Fruit fly (Drosophila melanogaster) whole organism, embryonic: Measurements from ENCODE around the gene CG5934.

Experiments used
- CG10274 ChIP-seq: fragments of 200-800 bp; sonication (Bioruptor generic); optimal IDR thresholded peaks from 3 replicates; lab custom pipeline; 2017; ENCODE audit warnings: missing biosample characterization, mild to moderate bottlenecking, missing genetic modification characterization
- CG13624 ChIP-seq: fragments of 200-800 bp; sonication (Bioruptor generic); optimal IDR thresholded peaks from 2 replicates; lab custom pipeline; 2016; ENCODE audit warnings: missing biosample characterization, missing genetic modification characterization
- CG2712 ChIP-seq: fragments of 200-800 bp; optimal IDR thresholded peaks from 3 replicates; lab custom pipeline; 2019; ENCODE audit warnings: missing biosample characterization, mild to moderate bottlenecking, missing genetic modification characterization, moderate library complexity
- Jarid2 ChIP-seq: fragments of 200-800 bp; sonication (Bioruptor generic); optimal IDR thresholded peaks from 3 replicates; lab custom pipeline; 2017; ENCODE audit warnings: mild to moderate bottlenecking, missing biosample characterization, missing genetic modification reagents, missing genetic modification characterization
- Mrtf ChIP-seq: fragments of 200-800 bp; sonication (Bioruptor generic); IDR thresholded peaks from 3 replicates; pipeline ENCODE4 v1.3.6; 2022; ENCODE audit warnings: missing biosample characterization, missing genetic modification characterization
- NC2α ChIP-seq: fragments of 200-800 bp; sonication (Bioruptor generic); optimal IDR thresholded peaks from 2 replicates; lab custom pipeline; 2016; ENCODE audit warnings: missing biosample characterization, missing genetic modification characterization
- ap ChIP-seq: fragments of 200-800 bp; sonication (Bioruptor generic); IDR thresholded peaks from 2 replicates; pipeline ENCODE4 v1.3.6; 2022; ENCODE audit warnings: missing biosample characterization, missing genetic modification characterization
- dysf ChIP-seq: fragments of 200-800 bp; sonication (Bioruptor generic); IDR thresholded peaks from 3 replicates; pipeline ENCODE4 v1.3.6; 2022; ENCODE audit warnings: missing biosample characterization, missing genetic modification characterization
- eyg ChIP-seq: fragments of 200-800 bp; sonication (Bioruptor generic); optimal IDR thresholded peaks from 3 replicates; lab custom pipeline; 2016; ENCODE audit warnings: missing biosample characterization, missing genetic modification characterization
- gem ChIP-seq: fragments of 200-800 bp; sonication (Bioruptor generic); optimal IDR thresholded peaks from 2 replicates; lab custom pipeline; 2019; ENCODE audit warnings: missing biosample characterization, mild to moderate bottlenecking, missing genetic modification characterization, moderate library complexity
- oc ChIP-seq: fragments of 200-800 bp; sonication (Bioruptor generic); optimal IDR thresholded peaks from 2 replicates; lab custom pipeline; 2018; ENCODE audit warnings: missing biosample characterization, mild to moderate bottlenecking, missing genetic modification characterization, moderate library complexity
- stwl ChIP-seq: fragments of 200-800 bp; sonication (Bioruptor generic); optimal IDR thresholded peaks from 3 replicates; lab custom pipeline; 2018; ENCODE audit warnings: missing biosample characterization, mild to moderate bottlenecking, missing genetic modification characterization, moderate library complexity
- toy ChIP-seq: fragments of 200-800 bp; sonication (Bioruptor generic); IDR thresholded peaks from 2 replicates; pipeline ENCODE4 v1.3.6; 2022; ENCODE audit warnings: missing biosample characterization, missing genetic modification characterization

DNA sequence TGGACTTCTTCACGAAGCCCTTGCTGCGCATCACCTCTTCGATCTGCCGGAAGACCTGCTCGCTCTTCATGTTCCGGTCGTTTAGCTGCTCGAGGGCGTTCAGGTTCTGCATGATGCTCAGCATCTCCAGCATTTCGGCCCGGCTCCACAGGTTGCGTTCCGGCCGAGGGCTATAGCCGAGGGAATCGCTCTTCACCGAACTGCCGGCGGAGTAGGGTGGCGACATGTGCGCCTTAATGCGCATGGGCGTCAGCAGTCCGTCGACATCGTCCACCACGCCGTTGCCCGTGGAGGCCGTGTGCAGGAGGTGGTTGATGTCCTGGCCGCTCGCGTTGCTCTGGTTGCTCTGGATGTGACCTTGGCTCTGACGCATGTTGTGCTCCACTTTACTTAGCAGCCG is 6.0 kb downstream of the CG5934 start:
- no peak for TF ChIP-seq stwl
- TF ChIP-seq ap (GFP tag; lab: Robert Waterston, UW): no peak
- no peak for TF ChIP-seq NC2α (GFP tag; lab: Kevin White, UChicago)
- TF ChIP-seq Jarid2 (GFP tag; lab: Kevin White, UChicago): no peak
- TF ChIP-seq CG2712 (tag; lab: Kevin White, UChicago): no peak
- TF ChIP-seq oc (tag; lab: Kevin White, UChicago): no peak
- TF ChIP-seq CG10274 (GFP tag; lab: Kevin White, UChicago): no peak
- no peak for TF ChIP-seq CG13624 (GFP tag; lab: Kevin White, UChicago)
- no peak for TF ChIP-seq gem (tag; lab: Kevin White, UChicago)
- no peak for TF ChIP-seq eyg (GFP tag; lab: Kevin White, UChicago)
- TF ChIP-seq Mrtf: no peak
- no peak for TF ChIP-seq dysf
- TF ChIP-seq toy (GFP tag; lab: Robert Waterston, UW): no peak
